Worm (Caenorhabditis elegans): ENCODE measurements around the gene tsp-14.

DNA sequence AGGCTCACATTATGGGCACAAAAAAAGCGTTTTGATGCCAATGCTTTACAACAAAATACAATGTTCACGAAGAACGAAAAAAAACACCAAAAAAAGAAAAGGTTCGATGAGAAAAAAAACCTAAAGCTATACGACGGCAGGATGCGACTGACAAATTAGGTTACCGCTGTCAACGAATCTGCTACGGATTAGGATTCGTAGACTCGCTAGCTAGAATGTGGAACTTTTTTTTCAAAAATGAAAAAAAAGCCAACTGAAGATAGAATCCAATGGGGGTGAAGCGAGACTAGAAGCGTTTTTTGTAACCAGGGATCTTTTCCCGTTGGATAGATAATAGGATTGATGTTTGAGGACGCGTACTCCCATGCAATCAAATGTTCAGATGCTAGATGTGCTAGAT is 25.2 kb upstream of the tsp-14 start:
- no peak for TF ChIP-seq ceh-82 (tag; optimal IDR thresholded peaks at IDR 0.05)
- no peak for TF ChIP-seq lir-3 (tag; optimal IDR thresholded peaks at IDR 0.05)
- no peak for TF ChIP-seq pqm-1 (tag; optimal IDR thresholded peaks at IDR 0.05)
- no peak for TF ChIP-seq skn-1 (tag; optimal IDR thresholded peaks at IDR 0.05)
